Worm (Caenorhabditis elegans): ENCODE measurements around the gene mesp-1.

DNA sequence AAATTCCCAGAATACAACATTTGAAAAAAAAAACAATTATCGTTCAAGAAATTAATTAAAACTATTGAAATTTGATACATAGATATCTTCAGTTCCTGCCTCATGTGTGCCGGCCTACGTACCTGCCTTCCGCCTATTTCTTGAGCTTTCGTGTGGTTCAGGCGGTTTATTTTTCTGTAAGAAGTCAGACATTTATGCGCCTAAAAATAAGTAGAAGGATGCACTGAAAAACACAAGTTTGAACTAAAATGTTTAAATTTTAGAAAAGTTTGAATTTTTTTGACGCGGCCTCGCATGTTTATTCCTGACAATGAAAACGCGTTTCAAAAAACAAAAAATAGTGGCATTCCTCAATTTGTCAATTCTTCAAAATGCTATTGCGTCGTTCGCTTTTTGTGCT is 25.4 kb upstream of the mesp-1 start, which contains the start of gene C28C12.11:
- TF ChIP-seq snpc-4 (tag; optimal IDR thresholded peaks at IDR 0.05) (no peak), nhr-12 (tag; optimal IDR thresholded peaks at IDR 0.05) (no peak)
